Worm (Caenorhabditis elegans) whole organism, L1 larva: Measurements from ENCODE around the gene T06E4.7.

Experiments used
- C16A3.4 ChIP-seq: fragments of 150-350 bp; optimal IDR thresholded peaks from 2 replicates; lab custom pipeline; 2014; ENCODE audit warnings: missing biosample characterization, missing genetic modification characterization
- C34B4.2 ChIP-seq: sonication (generic microtip); optimal IDR thresholded peaks from 2 replicates; lab custom pipeline; 2017; ENCODE audit warnings: mild to moderate bottlenecking, missing genetic modification characterization, missing compliant biosample characterization
- F16B12.6 ChIP-seq: fragments of 150-350 bp; optimal IDR thresholded peaks from 2 replicates; lab custom pipeline; 2014; ENCODE audit warnings: missing biosample characterization, missing genetic modification characterization
- Y116A8C.19 ChIP-seq: sonication (generic microtip); optimal IDR thresholded peaks from 2 replicates; lab custom pipeline; 2016; ENCODE audit warnings: missing compliant biosample characterization, missing genetic modification characterization, borderline replicate concordance
- aly-2 ChIP-seq: fragments of 150-350 bp; optimal IDR thresholded peaks from 2 replicates; lab custom pipeline; 2014; ENCODE audit warnings: missing biosample characterization, missing genetic modification characterization
- ama-1 ChIP-seq: fragments of 150-350 bp; optimal IDR thresholded peaks from 2 replicates; lab custom pipeline; 2014
- blmp-1 ChIP-seq: fragments of 150-350 bp; optimal IDR thresholded peaks from 2 replicates; lab custom pipeline; 2014; ENCODE audit warnings: missing biosample characterization, missing genetic modification characterization
- ceh-63 ChIP-seq: fragments of 200-800 bp; sonication (Bioruptor generic); optimal IDR thresholded peaks from 2 replicates; lab custom pipeline; 2018; ENCODE audit warnings: mild to moderate bottlenecking, missing genetic modification characterization, missing compliant biosample characterization
- ceh-8 ChIP-seq: fragments of 200-800 bp; sonication (Bioruptor generic); optimal IDR thresholded peaks from 2 replicates; lab custom pipeline; 2018; ENCODE audit warnings: mild to moderate bottlenecking, missing genetic modification characterization, moderate library complexity, missing compliant biosample characterization
- ceh-82 ChIP-seq, 3 experiments: fragments of 150-350 bp in 1 of 3; sonication (generic microtip) in 2 of 3; optimal IDR thresholded peaks; 2 replicates each; lab custom pipeline; 2014 to 2017; ENCODE audit warnings: missing biosample characterization in 3 of 3, missing genetic modification characterization in 3 of 3
- ceh-90 ChIP-seq: sonication (generic microtip); optimal IDR thresholded peaks from 2 replicates; lab custom pipeline; 2016; ENCODE audit warnings: missing genetic modification characterization, missing compliant biosample characterization
- efl-1 ChIP-seq, 4 experiments: fragments of 150-350 bp; optimal IDR thresholded peaks in 3 of 4; peaks in 1 of 4; 1 replicate in 1 of 4; 2 replicates in 3 of 4; lab custom pipeline; 2014; ENCODE audit warnings: missing biosample characterization in 2 of 4, missing genetic modification characterization in 2 of 4, missing genetic modification reagents in 2 of 4
- efl-3 ChIP-seq: fragments of 200-800 bp; sonication (Bioruptor generic); optimal IDR thresholded peaks from 2 replicates; lab custom pipeline; 2018; ENCODE audit warnings: mild to moderate bottlenecking, missing genetic modification characterization, missing compliant biosample characterization
- elt-3 ChIP-seq, 6 experiments: fragments of 150-350 bp in 1 of 6; sonication (generic microtip); optimal IDR thresholded peaks; 2 replicates each; lab custom pipeline; 2017 to 2018; ENCODE audit warnings: missing biosample characterization in 6 of 6, missing genetic modification characterization in 6 of 6, inconsistent platforms in 1 of 6
- fkh-10 ChIP-seq: sonication (generic microtip); optimal IDR thresholded peaks from 2 replicates; lab custom pipeline; 2017; ENCODE audit warnings: missing biosample characterization, missing genetic modification reagents, missing genetic modification characterization
- fkh-8 ChIP-seq: sonication (generic microtip); optimal IDR thresholded peaks from 2 replicates; lab custom pipeline; 2016; ENCODE audit warnings: mild to moderate bottlenecking, missing genetic modification characterization, missing compliant biosample characterization
- fos-1 ChIP-seq: fragments of 150-350 bp; optimal IDR thresholded peaks from 2 replicates; lab custom pipeline; 2014; ENCODE audit warnings: missing biosample characterization, missing genetic modification characterization
- hlh-17 ChIP-seq: fragments of 200-800 bp; sonication (Bioruptor generic); optimal IDR thresholded peaks from 2 replicates; lab custom pipeline; 2018; ENCODE audit warnings: missing genetic modification characterization, mild to moderate bottlenecking, missing compliant biosample characterization, moderate library complexity, borderline replicate concordance
- hlh-4 ChIP-seq: sonication (generic microtip); optimal IDR thresholded peaks from 2 replicates; lab custom pipeline; 2016; ENCODE audit warnings: mild to moderate bottlenecking, missing genetic modification characterization, missing compliant biosample characterization
- irx-1 ChIP-seq: sonication (generic microtip); optimal IDR thresholded peaks from 2 replicates; lab custom pipeline; 2016; ENCODE audit warnings: missing genetic modification characterization, missing compliant biosample characterization
- lin-14 ChIP-seq: fragments of 200-800 bp; sonication (Bioruptor generic); optimal IDR thresholded peaks from 2 replicates; lab custom pipeline; 2018; ENCODE audit warnings: mild to moderate bottlenecking, missing genetic modification characterization, moderate library complexity, missing compliant biosample characterization
- lin-35 ChIP-seq, 2 experiments: fragments of 150-350 bp; optimal IDR thresholded peaks; 2 replicates each; lab custom pipeline; 2014; ENCODE audit warnings: missing biosample characterization in 2 of 2, missing genetic modification characterization in 2 of 2, missing genetic modification reagents in 2 of 2
- lin-39 ChIP-seq: fragments of 150-350 bp; optimal IDR thresholded peaks from 2 replicates; lab custom pipeline; 2014; ENCODE audit warnings: missing biosample characterization, missing genetic modification reagents, missing genetic modification characterization
- mab-9 ChIP-seq: fragments of 200-800 bp; sonication (Bioruptor generic); IDR thresholded peaks from 2 replicates; pipeline ENCODE4 v1.3.6; 2022; ENCODE audit warnings: missing genetic modification reagents, missing genetic modification characterization, missing compliant biosample characterization
- mdl-1 ChIP-seq, 2 experiments: fragments of 150-350 bp; optimal IDR thresholded peaks; 2 replicates each; lab custom pipeline; 2014 to 2017; ENCODE audit warnings: missing biosample characterization in 2 of 2, missing genetic modification characterization in 2 of 2, inconsistent platforms in 1 of 2
- mef-2 ChIP-seq: fragments of 150-350 bp; optimal IDR thresholded peaks from 2 replicates; lab custom pipeline; 2014; ENCODE audit warnings: missing biosample characterization, missing genetic modification characterization
- mep-1 ChIP-seq: fragments of 150-350 bp; optimal IDR thresholded peaks from 2 replicates; lab custom pipeline; 2014; ENCODE audit warnings: missing biosample characterization, missing genetic modification characterization
- nhr-12 ChIP-seq: sonication (generic microtip); optimal IDR thresholded peaks from 2 replicates; lab custom pipeline; 2017; ENCODE audit warnings: missing biosample characterization, missing genetic modification characterization
- nhr-19 ChIP-seq: fragments of 200-800 bp; sonication (Bioruptor generic); conservative IDR thresholded peaks from 2 replicates; pipeline ENCODE4 v1.3.6; 2022; ENCODE audit warnings: missing genetic modification characterization, missing compliant biosample characterization
- nhr-237 ChIP-seq: fragments of 150-350 bp; optimal IDR thresholded peaks from 2 replicates; lab custom pipeline; 2014; ENCODE audit warnings: missing biosample characterization, missing genetic modification characterization
- nhr-28 ChIP-seq: fragments of 150-350 bp; optimal IDR thresholded peaks from 2 replicates; lab custom pipeline; 2014; ENCODE audit warnings: missing biosample characterization, missing genetic modification characterization
- nhr-71 ChIP-seq: sonication (generic microtip); optimal IDR thresholded peaks from 2 replicates; lab custom pipeline; 2016; ENCODE audit warnings: mild to moderate bottlenecking, missing genetic modification characterization, moderate library complexity, missing compliant biosample characterization
- nhr-77 ChIP-seq: fragments of 150-350 bp; optimal IDR thresholded peaks from 2 replicates; lab custom pipeline; 2014; ENCODE audit warnings: missing biosample characterization, missing genetic modification characterization
- nhr-84 ChIP-seq: sonication (generic microtip); optimal IDR thresholded peaks from 2 replicates; lab custom pipeline; 2017; ENCODE audit warnings: missing biosample characterization, missing genetic modification characterization
- nhr-85 ChIP-seq: sonication (generic microtip); peaks from one replicate; lab custom pipeline; 2016; ENCODE audit warnings: missing genetic modification characterization, inconsistent platforms, missing compliant biosample characterization
- nhr-90 ChIP-seq: sonication (generic microtip); optimal IDR thresholded peaks from 2 replicates; lab custom pipeline; 2016; ENCODE audit warnings: mild to moderate bottlenecking, missing genetic modification characterization, missing compliant biosample characterization; ENCODE audit not compliant: poor library complexity
- pax-3 ChIP-seq: fragments of 200-800 bp; sonication (Bioruptor generic); optimal IDR thresholded peaks from 2 replicates; lab custom pipeline; 2018; ENCODE audit warnings: mild to moderate bottlenecking, missing genetic modification characterization, moderate library complexity, missing compliant biosample characterization
- rnt-1 ChIP-seq: sonication (generic microtip); optimal IDR thresholded peaks from 2 replicates; lab custom pipeline; 2016; ENCODE audit warnings: mild to moderate bottlenecking, missing genetic modification characterization, moderate library complexity, missing compliant biosample characterization
- skn-1 ChIP-seq: fragments of 150-350 bp; optimal IDR thresholded peaks from 2 replicates; lab custom pipeline; 2014; ENCODE audit warnings: missing biosample characterization, missing genetic modification characterization
- snu-23 ChIP-seq: sonication (generic microtip); optimal IDR thresholded peaks from 2 replicates; lab custom pipeline; 2016; ENCODE audit warnings: missing genetic modification characterization, missing compliant biosample characterization
- sox-4 ChIP-seq: sonication (generic microtip); optimal IDR thresholded peaks from 2 replicates; lab custom pipeline; 2016; ENCODE audit warnings: missing genetic modification characterization, missing compliant biosample characterization
- swsn-7 ChIP-seq: sonication (generic microtip); optimal IDR thresholded peaks from 2 replicates; lab custom pipeline; 2016; ENCODE audit warnings: missing genetic modification characterization, missing compliant biosample characterization
- tbx-2 ChIP-seq: sonication (generic microtip); optimal IDR thresholded peaks from 2 replicates; lab custom pipeline; 2016; ENCODE audit warnings: missing genetic modification characterization, missing compliant biosample characterization
- unc-30 ChIP-seq: sonication (generic microtip); optimal IDR thresholded peaks from 2 replicates; lab custom pipeline; 2017; ENCODE audit warnings: missing biosample characterization, missing genetic modification characterization
- vab-15 ChIP-seq: sonication (generic microtip); optimal IDR thresholded peaks from 2 replicates; lab custom pipeline; 2017; ENCODE audit warnings: missing genotype, mild to moderate bottlenecking, missing genetic modification characterization, missing compliant biosample characterization
- zag-1 ChIP-seq: fragments of 150-350 bp; optimal IDR thresholded peaks from 2 replicates; lab custom pipeline; 2014; ENCODE audit warnings: missing biosample characterization, missing genetic modification characterization
- ztf-11 ChIP-seq, 2 experiments: sonication (generic microtip); optimal IDR thresholded peaks; 2 replicates each; lab custom pipeline; 2016 to 2017; ENCODE audit warnings: missing genetic modification characterization in 2 of 2, missing biosample characterization in 1 of 2, missing compliant biosample characterization in 1 of 2

T06E4.7 gene

DNA sequence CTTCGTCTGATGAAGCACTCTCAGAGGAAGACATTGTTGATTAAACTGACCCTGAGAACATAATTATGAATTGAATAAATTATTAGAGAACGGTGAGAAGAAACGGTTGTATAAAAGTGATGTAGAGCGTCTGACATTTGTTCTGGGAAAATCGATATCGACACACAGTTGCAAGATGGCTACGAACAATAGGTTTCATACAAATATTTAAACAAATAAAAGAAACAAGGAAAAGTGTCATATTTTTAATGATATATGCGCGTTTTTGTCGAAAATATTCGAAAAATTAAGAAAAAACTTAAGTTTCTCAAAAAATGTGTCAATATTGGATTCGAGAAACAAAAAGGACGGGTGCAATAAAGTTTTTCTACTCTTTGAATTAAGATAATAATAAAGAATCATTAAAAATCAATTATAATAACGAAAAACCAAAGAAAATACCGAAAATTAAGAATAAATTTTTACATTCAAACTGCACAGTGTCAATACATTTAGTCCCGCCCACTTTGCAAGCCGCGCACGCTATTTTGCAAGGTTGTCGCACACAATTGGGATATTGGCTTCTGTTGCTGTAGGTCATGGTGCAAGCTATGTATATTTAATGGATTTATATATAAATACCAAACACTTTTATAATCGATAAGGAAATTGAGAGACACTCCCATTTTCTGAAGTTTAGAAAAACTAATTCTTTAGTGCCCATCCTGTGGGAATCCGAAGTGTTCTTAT lies 43.4 kb upstream of the T06E4.7 start, which contains the start of gene rtfo-1 (continued):
- TF ChIP-seq efl-1 (optimal IDR thresholded peaks at IDR 0.05; lab: Kevin White, UChicago) (peak; percentile 37 to 51), efl-1 (GFP tag; optimal IDR thresholded peaks at IDR 0.05 in 1 of 2; lab: Kevin White, UChicago) (peak; percentile 17 to 96), swsn-7 (peak; percentile 56), ceh-82 (tag; optimal IDR thresholded peaks at IDR 0.05; lab: Kevin White, UChicago) (peak; percentile 7 to 36 (median 35)), nhr-237 (tag; lab: Kevin White, UChicago) (no peak), ztf-11 (tag; optimal IDR thresholded peaks at IDR 0.05; lab: Kevin White, UChicago) (peak in 1 of 2 experiments; percentile 7), nhr-71 (tag; lab: Kevin White, UChicago) (peak; percentile 58), nhr-12 (no peak), fos-1 (no peak), zag-1 (no peak), lin-39 (tag; lab: Kevin White, UChicago) (no peak), unc-30 (tag; lab: Kevin White, UChicago) (no peak), hlh-17 (GFP tag; lab: Kevin White, UChicago) (no peak), skn-1 (peak; percentile 58), efl-3 (GFP tag; lab: Kevin White, UChicago) (no peak), tbx-2 (tag; lab: Kevin White, UChicago) (peak; percentile 39), ceh-63 (no peak)

DNA sequence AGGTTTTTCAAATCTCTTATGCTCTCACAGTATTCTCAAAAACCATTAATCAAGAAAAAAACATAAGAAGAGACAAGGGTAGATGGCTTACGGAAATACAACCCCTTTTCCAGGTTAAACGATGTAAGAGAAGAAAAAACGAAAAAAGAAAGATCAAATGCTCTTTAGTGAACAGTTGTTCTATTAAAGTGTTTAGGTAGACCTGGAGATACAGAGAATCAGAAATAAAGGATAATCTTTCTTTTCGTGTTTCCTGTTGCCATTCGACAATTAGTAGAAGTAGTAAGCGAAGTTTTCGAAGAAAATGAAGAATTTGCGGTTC lies 42.9 kb upstream of the T06E4.7 start, which contains the start of gene K09G1.1:
Gene K09G1.1 (plus strand): TSS at position 223 of the 322 bp plus-strand sequence.
- TF ChIP-seq aly-2 (tag; lab: Kevin White, UChicago) (no peak), nhr-84 (tag; lab: Kevin White, UChicago) (no peak), pax-3 (tag; lab: Kevin White, UChicago) (no peak), rnt-1 (tag; lab: Kevin White, UChicago) (no peak), ceh-90 (tag; lab: Kevin White, UChicago) (no peak), mdl-1 (tag; optimal IDR thresholded peaks at IDR 0.05; lab: Kevin White, UChicago) (no peak), efl-3 (GFP tag; lab: Kevin White, UChicago) (no peak), Y116A8C.19 (no peak), C34B4.2 (tag; lab: Kevin White, UChicago) (no peak), skn-1 (no peak), lin-39 (tag; lab: Kevin White, UChicago) (no peak), ama-1 (lab: Kevin White, UChicago) (no peak), nhr-90 (tag; lab: Kevin White, UChicago) (no peak), lin-35 (GFP tag; optimal IDR thresholded peaks at IDR 0.05; lab: Kevin White, UChicago) (no peak), irx-1 (no peak)

DNA sequence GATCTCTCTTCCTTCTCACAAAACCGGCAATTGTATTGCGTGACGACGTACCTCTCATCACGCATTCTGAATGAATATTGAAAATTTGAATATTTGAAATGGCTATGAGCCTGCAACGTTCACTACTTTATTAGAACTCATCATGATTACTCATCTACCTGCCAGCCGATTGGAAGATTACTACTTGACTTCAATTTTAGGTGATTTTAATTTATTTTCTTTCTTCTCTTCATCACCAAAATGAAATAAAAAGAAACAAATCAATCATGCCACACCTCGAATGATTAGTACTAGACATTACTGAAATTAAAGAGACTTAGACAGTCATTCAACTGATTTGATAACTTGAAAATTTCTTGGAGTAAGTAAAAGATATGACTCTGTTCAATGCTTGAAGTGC lies 41.9 kb upstream of the T06E4.7 start:
- TF ChIP-seq sox-4 (tag; lab: Kevin White, UChicago) (no peak), snu-23 (GFP tag; lab: Kevin White, UChicago) (no peak), nhr-85 (tag; lab: Kevin White, UChicago) (peak; percentile 52), blmp-1 (tag; lab: Kevin White, UChicago) (peak; percentile 51), elt-3 (tag; optimal IDR thresholded peaks at IDR 0.05; lab: Kevin White, UChicago) (peak in 2 of 6 experiments; percentile 7 to 41), lin-14 (GFP tag; lab: Kevin White, UChicago) (peak; percentile 28)

DNA sequence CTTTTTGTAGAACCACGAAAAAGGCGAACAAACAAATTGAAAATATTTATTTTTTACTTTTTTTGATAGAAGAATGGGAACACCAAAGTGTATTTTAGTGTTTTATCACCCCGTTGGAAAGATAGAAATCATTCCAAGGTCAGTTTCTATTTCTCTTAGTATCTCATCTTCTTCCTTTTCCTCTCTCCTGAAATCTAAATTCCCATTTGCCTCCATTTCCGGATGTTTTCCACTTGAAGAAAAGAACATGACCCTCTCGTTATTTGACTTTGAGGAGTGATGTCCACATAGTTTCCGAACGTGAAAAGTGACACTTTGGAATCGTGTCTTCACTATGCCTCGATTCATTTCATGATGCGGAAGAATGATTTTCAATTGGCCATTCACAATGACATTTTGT lies 38.6 kb upstream of the T06E4.7 start:
- TF ChIP-seq F16B12.6 (tag; lab: Kevin White, UChicago) (no peak), vab-15 (tag; lab: Kevin White, UChicago) (no peak), lin-14 (GFP tag; lab: Kevin White, UChicago) (peak; percentile 19), fkh-8 (tag; lab: Kevin White, UChicago) (no peak), efl-1 (optimal IDR thresholded peaks at IDR 0.05; lab: Kevin White, UChicago) (no peak), efl-1 (GFP tag; optimal IDR thresholded peaks at IDR 0.05 in 1 of 2; lab: Kevin White, UChicago) (peak in 1 of 2 experiments; percentile 21), fkh-10 (GFP tag; lab: Kevin White, UChicago) (no peak), nhr-28 (tag; lab: Kevin White, UChicago) (no peak), mep-1 (no peak), nhr-90 (tag; lab: Kevin White, UChicago) (no peak), nhr-77 (tag; lab: Kevin White, UChicago) (no peak), nhr-19 (GFP tag; lab: Robert Waterston, UW) (no peak), mef-2 (tag; lab: Kevin White, UChicago) (no peak), hlh-4 (tag; lab: Kevin White, UChicago) (no peak), C16A3.4 (no peak), mab-9 (GFP tag; lab: Robert Waterston, UW) (no peak), nhr-85 (tag; lab: Kevin White, UChicago) (peak; percentile 12), ceh-8 (GFP tag; lab: Kevin White, UChicago) (no peak)
